Worm (Caenorhabditis elegans): ENCODE measurements around the gene metl-1.

The metl-1 gene

DNA sequence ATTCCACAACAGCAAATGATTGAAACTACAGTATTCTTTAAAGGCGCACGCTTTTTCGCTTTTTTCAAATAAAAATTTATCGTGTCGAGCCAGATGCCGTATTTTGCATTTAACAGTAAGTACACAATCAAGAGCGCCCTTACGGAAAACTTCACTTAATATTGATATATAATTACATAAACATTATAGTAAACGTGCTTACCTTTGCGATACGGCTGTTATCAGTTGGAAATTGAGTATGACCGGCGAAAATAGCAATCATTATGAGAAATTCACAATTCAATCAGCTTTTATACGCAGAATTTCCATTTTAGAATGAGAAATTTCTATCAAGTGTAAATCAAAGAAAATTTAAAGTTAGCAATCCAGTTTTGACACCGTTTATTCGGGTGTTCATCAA is 26.8 kb upstream of the metl-1 start, which contains the start of gene B0334.20:
B0334.20 (minus strand) TSS at position 262 of the 400 bp plus-strand sequence.
- TF ChIP-seq hlh-13 (GFP tag; optimal IDR thresholded peaks at IDR 0.05) (no peak), npax-4 (tag; optimal IDR thresholded peaks at IDR 0.05) (no peak), pat-9 (tag; optimal IDR thresholded peaks at IDR 0.05) (no peak), ztf-16 (tag; optimal IDR thresholded peaks at IDR 0.05) (no peak), ceh-19 (GFP tag; optimal IDR thresholded peaks at IDR 0.05) (no peak), sox-4 (tag; optimal IDR thresholded peaks at IDR 0.05) (no peak), sdc-2 (tag; optimal IDR thresholded peaks at IDR 0.05) (no peak), hlh-30 (tag; optimal IDR thresholded peaks at IDR 0.05; ENCODE audit: insufficient read depth) (no peak), C38D4.7 (GFP tag; optimal IDR thresholded peaks at IDR 0.05) (no peak), unc-3 (GFP tag; conservative IDR thresholded peaks at IDR 0.05) (no peak), unc-3 (tag; optimal IDR thresholded peaks at IDR 0.05) (no peak)

DNA sequence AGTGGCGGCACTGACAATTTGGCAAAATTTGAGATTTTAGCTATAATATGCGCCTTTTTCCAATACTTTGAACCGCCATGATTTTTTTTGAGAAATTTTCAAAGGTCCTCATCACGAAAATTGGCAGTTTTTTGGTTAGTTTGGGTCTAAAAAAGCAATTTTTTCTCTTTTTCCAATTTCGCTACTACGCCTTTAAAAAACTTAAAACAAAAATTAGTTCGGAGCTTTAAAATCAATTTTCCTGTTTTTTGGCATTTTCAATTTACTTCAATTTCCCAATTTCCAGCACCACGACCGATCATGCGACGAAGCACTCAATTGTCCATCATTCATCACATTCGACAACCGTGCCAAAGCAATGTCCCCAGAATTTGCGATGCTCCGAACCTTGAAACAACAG is 24.0 kb upstream of the metl-1 start, which contains the start of gene B0334.5:
B0334.5 (plus strand) TSS at position 301 of the 400 bp plus-strand sequence.
- TF ChIP-seq F13H6.1 (tag; optimal IDR thresholded peaks at IDR 0.05) (no peak), tbx-2 (tag; optimal IDR thresholded peaks at IDR 0.05) (no peak), zip-5 (tag; optimal IDR thresholded peaks at IDR 0.05) (no peak), ceh-6 (GFP tag; optimal IDR thresholded peaks at IDR 0.05) (no peak), fkh-10 (GFP tag; optimal IDR thresholded peaks at IDR 0.05) (no peak), ceh-2 (tag; optimal IDR thresholded peaks at IDR 0.05) (no peak), sox-4 (tag; optimal IDR thresholded peaks at IDR 0.05) (no peak), Y22D7AL.16 (tag; optimal IDR thresholded peaks at IDR 0.05) (no peak), syd-9 (tag; optimal IDR thresholded peaks at IDR 0.05) (no peak), ceh-24 (tag; optimal IDR thresholded peaks at IDR 0.05) (no peak), ceh-31 (tag; optimal IDR thresholded peaks at IDR 0.05) (no peak), unc-3 (GFP tag; conservative IDR thresholded peaks at IDR 0.05) (no peak), unc-3 (tag; optimal IDR thresholded peaks at IDR 0.05) (no peak), mec-3 (tag; optimal IDR thresholded peaks at IDR 0.05; ENCODE audit: borderline replicate concordance) (no peak), dmd-4 (tag; optimal IDR thresholded peaks at IDR 0.05; ENCODE audit: borderline replicate concordance) (no peak), nhr-232 (tag; optimal IDR thresholded peaks at IDR 0.05) (no peak), pat-9 (tag; optimal IDR thresholded peaks at IDR 0.05) (no peak), tbx-7 (tag; optimal IDR thresholded peaks at IDR 0.05) (no peak), hlh-30 (tag; optimal IDR thresholded peaks at IDR 0.05; ENCODE audit: insufficient read depth) (no peak), hlh-8 (tag; optimal IDR thresholded peaks at IDR 0.05) (no peak)

- TF ChIP-seq ahr-1 (tag; optimal IDR thresholded peaks at IDR 0.05) (no peak), ceh-18 (tag; optimal IDR thresholded peaks at IDR 0.05) (peak; percentile 26), unc-55 (GFP tag; optimal IDR thresholded peaks at IDR 0.05) (peak; percentile 14)
Measured at ce11 chrII:11496767-11497166, 23.4 kb upstream of the metl-1 start, which contains the start of gene emc-5. emc-5 (plus strand) TSS chrII:11496780.

DNA sequence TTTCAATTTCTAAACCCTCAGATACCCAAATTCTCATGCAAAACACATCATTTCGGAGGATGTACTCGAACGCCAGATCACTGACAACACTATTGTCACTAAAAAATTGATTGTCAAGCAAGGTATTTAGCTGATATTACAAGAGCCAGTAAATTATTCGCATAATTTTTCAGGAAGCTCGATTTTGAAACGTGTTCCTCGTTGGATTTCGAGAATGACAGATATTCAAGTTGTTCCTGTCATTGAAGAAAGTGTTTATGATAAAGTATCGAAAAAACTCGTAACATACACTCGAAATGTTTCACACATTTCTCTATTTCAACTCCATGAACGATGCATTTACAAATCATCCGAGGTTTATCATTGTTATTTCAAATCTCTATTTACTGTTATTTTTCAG is 22.4 kb upstream of the metl-1 start:
- TF ChIP-seq fax-1 (tag; optimal IDR thresholded peaks at IDR 0.05) (no peak), lin-11 (tag; optimal IDR thresholded peaks at IDR 0.05) (no peak), F13H6.1 (tag; optimal IDR thresholded peaks at IDR 0.05) (no peak), ama-1 (optimal IDR thresholded peaks at IDR 0.05) (no peak), ceh-45 (GFP tag; IDR thresholded peaks at IDR 0.05) (no peak), tbx-7 (tag; optimal IDR thresholded peaks at IDR 0.05) (no peak), hlh-15 (tag; optimal IDR thresholded peaks at IDR 0.05) (no peak), ceh-14 (tag; optimal IDR thresholded peaks at IDR 0.05) (no peak), ceh-31 (tag; optimal IDR thresholded peaks at IDR 0.05) (no peak), lim-6 (tag; optimal IDR thresholded peaks at IDR 0.05) (no peak), nhr-11 (tag; optimal IDR thresholded peaks at IDR 0.05) (no peak), odd-2 (tag; optimal IDR thresholded peaks at IDR 0.05) (no peak), mec-3 (tag; optimal IDR thresholded peaks at IDR 0.05; ENCODE audit: borderline replicate concordance) (no peak), pat-9 (tag; optimal IDR thresholded peaks at IDR 0.05) (no peak), npax-4 (tag; optimal IDR thresholded peaks at IDR 0.05) (no peak)

Measured in whole organism, late embryonic.